Worm (Caenorhabditis elegans): Measurements from ENCODE around the gene fbxb-81.
"Not testable (repeated sequence)": the region's sequence is repeated elsewhere in the genome, so short reads cannot be mapped to it uniquely, and the experiment has no call there.

The fbxb-81 gene

DNA sequence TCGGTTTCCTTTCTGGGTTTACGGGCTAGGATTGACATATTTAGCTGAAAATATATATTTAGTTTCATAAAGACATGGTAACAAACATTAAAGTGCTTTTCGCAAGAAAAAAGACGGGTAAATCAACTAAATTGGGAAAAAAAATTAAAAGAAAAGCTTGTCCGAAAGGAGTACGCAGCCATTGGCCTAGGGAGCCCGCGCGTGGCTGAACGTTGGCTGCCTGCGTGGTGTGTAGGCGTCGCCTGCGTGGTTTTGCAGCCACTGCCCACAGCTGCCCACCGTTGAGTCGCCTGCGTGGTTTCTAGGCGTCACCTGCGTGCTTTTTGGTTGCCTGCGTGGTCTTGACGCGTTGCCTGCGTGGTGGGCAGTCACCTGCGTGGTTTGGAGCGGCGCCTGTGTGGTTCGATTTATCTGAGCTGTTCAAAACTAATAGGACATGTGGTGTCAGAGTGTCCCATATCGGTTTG lies 19.0 kb downstream of the fbxb-81 start, which contains the start of gene C29F9.12:
Gene C29F9.12 (minus strand): TSS at position 51 of the 467 bp plus-strand sequence.
- TF ChIP-seq odd-2 (tag; optimal IDR thresholded peaks at IDR 0.05); hlh-30 (tag; optimal IDR thresholded peaks at IDR 0.05; ENCODE audit: insufficient read depth); ceh-9 (tag; optimal IDR thresholded peaks at IDR 0.05): not testable (repeated sequence)

DNA sequence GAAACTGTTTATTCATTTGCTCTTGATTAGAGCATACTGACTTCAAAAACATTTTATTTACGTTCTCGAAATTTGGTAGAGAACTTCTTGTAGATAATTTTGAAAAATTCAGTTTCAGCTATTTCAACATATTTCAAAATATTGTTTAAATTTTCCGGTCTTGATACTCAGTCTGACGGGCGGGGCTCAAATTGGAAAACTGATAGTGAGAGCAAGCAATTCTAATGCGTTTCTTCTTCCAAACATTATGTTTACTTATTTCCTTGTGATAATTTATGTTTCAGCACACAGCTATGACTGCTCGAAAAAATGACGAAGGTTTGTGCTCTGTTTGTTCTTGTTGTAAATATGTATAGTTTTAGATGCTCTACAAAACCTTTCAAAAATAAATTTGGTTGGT lies 20.8 kb downstream of the fbxb-81 start, which contains the start of gene pals-24:
Gene pals-24 (plus strand): TSS at position 237 of the 400 bp plus-strand sequence.
- TF ChIP-seq npax-4 (tag; optimal IDR thresholded peaks at IDR 0.05) = no peak
- no peak for TF ChIP-seq ceh-48 (tag; optimal IDR thresholded peaks at IDR 0.05)
- no peak for TF ChIP-seq nhr-232 (tag; optimal IDR thresholded peaks at IDR 0.05)
- TF ChIP-seq fkh-6 (tag; optimal IDR thresholded peaks at IDR 0.05) = no peak
- TF ChIP-seq ttx-3 (tag; optimal IDR thresholded peaks at IDR 0.05) = no peak
- no peak for TF ChIP-seq ref-2 (tag; optimal IDR thresholded peaks at IDR 0.05)
- no peak for TF ChIP-seq che-1 (tag; optimal IDR thresholded peaks at IDR 0.05)
- TF ChIP-seq nhr-11 (tag; optimal IDR thresholded peaks at IDR 0.05) = no peak
- no peak for TF ChIP-seq ama-1 (optimal IDR thresholded peaks at IDR 0.05)
- TF ChIP-seq lim-6 (tag; optimal IDR thresholded peaks at IDR 0.05) = no peak
- no peak for TF ChIP-seq sdc-2 (tag; optimal IDR thresholded peaks at IDR 0.05)
- no peak for TF ChIP-seq ceh-9 (tag; optimal IDR thresholded peaks at IDR 0.05)
- TF ChIP-seq hlh-30 (tag; optimal IDR thresholded peaks at IDR 0.05; ENCODE audit: insufficient read depth) = no peak
- TF ChIP-seq hlh-15 (tag; optimal IDR thresholded peaks at IDR 0.05) = no peak
- no peak for TF ChIP-seq ztf-16 (tag; optimal IDR thresholded peaks at IDR 0.05)
- no peak for TF ChIP-seq K09A11.1 (tag; optimal IDR thresholded peaks at IDR 0.05; ENCODE audit: insufficient read depth)
- TF ChIP-seq ets-4 (tag; optimal IDR thresholded peaks at IDR 0.05) = no peak

DNA sequence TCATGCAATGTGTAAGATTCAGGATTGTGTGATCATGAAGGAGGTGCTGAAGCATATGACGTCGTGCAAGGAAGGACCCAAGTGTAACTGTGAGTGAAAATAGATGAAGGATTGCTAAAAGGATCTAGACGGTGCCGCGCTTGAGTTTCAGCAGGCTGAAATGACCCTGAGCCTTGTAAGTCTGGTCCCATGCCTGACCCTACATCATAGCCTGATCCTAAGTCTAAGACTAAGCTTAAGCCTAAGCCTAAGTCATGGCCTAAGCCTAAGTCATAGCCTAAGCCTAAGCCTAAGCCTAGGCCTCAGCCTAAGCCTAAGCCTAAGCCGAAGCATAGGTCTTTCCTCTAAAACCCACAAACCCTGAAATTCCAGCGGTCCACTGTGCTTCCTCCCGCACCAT lies 23.2 kb downstream of the fbxb-81 start:
- TF ChIP-seq ceh-31 (tag; optimal IDR thresholded peaks at IDR 0.05) (no peak), lin-11 (tag; optimal IDR thresholded peaks at IDR 0.05) (no peak), ama-1 (optimal IDR thresholded peaks at IDR 0.05) (no peak), ceh-48 (tag; optimal IDR thresholded peaks at IDR 0.05) (no peak), C38D4.7 (GFP tag; optimal IDR thresholded peaks at IDR 0.05) (no peak), hlh-8 (tag; optimal IDR thresholded peaks at IDR 0.05) (no peak), F13H6.1 (tag; optimal IDR thresholded peaks at IDR 0.05) (no peak), hlh-6 (tag; optimal IDR thresholded peaks at IDR 0.05) (no peak), ceh-6 (GFP tag; optimal IDR thresholded peaks at IDR 0.05) (no peak)

ce11 chrIII:117210-117609 lies 23.8 kb downstream of the fbxb-81 start, which contains the start of gene C29F9.5:
TSS of gene C29F9.5 (plus strand) at chrIII:117510.
- TF ChIP-seq ztf-16 (tag; optimal IDR thresholded peaks at IDR 0.05) (no peak), unc-42 (tag; optimal IDR thresholded peaks at IDR 0.05) (no peak), sox-4 (tag; optimal IDR thresholded peaks at IDR 0.05) (no peak), unc-86 (tag; optimal IDR thresholded peaks at IDR 0.05) (no peak), elt-4 (tag; optimal IDR thresholded peaks at IDR 0.05) (no peak), Y22D7AL.16 (tag; optimal IDR thresholded peaks at IDR 0.05) (no peak), npax-4 (tag; optimal IDR thresholded peaks at IDR 0.05) (no peak), che-1 (tag; optimal IDR thresholded peaks at IDR 0.05) (no peak), ceh-2 (tag; optimal IDR thresholded peaks at IDR 0.05) (no peak), tbx-7 (tag; optimal IDR thresholded peaks at IDR 0.05) (no peak), hlh-15 (tag; optimal IDR thresholded peaks at IDR 0.05) (no peak), zip-5 (tag; optimal IDR thresholded peaks at IDR 0.05) (no peak), nfya-1 (tag; optimal IDR thresholded peaks at IDR 0.05) (no peak), nhr-11 (tag; optimal IDR thresholded peaks at IDR 0.05) (no peak), fkh-6 (tag; optimal IDR thresholded peaks at IDR 0.05) (no peak), ttx-3 (tag; optimal IDR thresholded peaks at IDR 0.05) (no peak), pha-2 (tag; optimal IDR thresholded peaks at IDR 0.05) (no peak), K09A11.1 (tag; optimal IDR thresholded peaks at IDR 0.05; ENCODE audit: insufficient read depth) (no peak), ama-1 (optimal IDR thresholded peaks at IDR 0.05) (no peak), hlh-30 (tag; optimal IDR thresholded peaks at IDR 0.05; ENCODE audit: insufficient read depth) (no peak)

Data from whole organism, late embryonic.